Fruit fly (Drosophila melanogaster): ENCODE results near the gene Prx6a.

Gene Prx6a

DNA sequence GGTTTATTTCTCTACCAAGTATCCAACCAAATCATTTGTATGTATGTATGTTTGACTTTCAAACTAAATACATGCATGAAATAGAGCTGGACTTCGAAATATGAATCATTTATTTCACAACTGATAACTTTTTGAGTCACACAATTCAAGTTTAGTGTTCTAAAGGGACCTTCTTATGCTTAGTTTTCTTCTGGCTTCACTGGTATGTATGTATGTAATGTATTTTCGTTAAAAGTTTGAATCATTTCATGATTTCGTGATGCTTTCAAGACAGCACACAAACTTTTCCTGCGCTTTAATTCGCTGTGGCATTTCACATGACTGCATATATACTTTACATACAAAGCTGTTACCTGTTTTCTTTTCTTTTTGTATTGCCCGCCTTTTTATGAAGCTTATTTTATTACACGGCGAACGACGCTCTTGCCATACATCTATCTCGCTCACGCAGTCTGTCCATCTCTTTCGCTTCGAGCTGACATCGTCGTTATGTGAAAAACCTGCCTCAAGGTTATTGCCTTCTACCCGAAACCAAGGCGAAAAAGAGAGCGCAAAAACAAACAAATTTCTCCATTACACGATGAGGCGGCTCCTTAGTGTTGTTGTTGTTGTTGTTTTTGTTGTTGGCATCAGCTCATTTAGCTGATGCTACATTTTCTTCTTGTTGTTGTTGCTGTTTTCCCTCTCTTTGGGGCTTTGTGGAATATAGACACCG, 30.6 kb upstream of the Prx6a start:
- TF ChIP-seq toe (GFP tag; optimal IDR thresholded peaks at IDR 0.05) (no peak), CG1620 (GFP tag; optimal IDR thresholded peaks at IDR 0.05) (no peak), CG33017 (tag; optimal IDR thresholded peaks at IDR 0.05) (no peak), tj (GFP tag; optimal IDR thresholded peaks at IDR 0.05) (peak; percentile 99), CG11617 (GFP tag; optimal IDR thresholded peaks at IDR 0.05) (no peak), Mnt (GFP tag; optimal IDR thresholded peaks at IDR 0.05) (no peak)

DNA sequence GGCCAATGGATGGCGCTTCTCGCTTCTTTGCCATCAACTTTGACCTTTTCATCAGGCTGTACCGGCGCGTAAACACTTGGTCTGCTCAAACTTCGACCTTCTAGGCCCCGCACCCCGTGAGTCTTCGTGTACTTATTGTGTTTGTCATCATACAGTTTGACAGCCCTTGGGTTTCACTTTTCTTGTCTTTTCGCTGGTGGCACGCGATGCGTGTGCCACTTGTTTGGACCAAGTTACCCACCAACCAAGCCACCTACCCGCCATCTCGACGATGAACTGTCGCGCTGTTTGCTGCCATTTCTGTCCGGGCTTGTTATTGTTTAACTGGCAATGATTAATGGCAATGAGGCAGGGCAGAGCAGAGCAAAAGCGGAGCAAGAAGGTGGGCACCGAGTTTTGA, 29.7 kb upstream of the Prx6a start:
- TF ChIP-seq CG12768 (GFP tag; optimal IDR thresholded peaks at IDR 0.05), result no peak
- TF ChIP-seq tj (GFP tag; optimal IDR thresholded peaks at IDR 0.05), result no peak

- peak; percentile 64 for TF ChIP-seq cic (GFP tag; optimal IDR thresholded peaks at IDR 0.05)
- peak; percentile 2 for TF ChIP-seq CG7101 (tag; optimal IDR thresholded peaks at IDR 0.05)
- peak; percentile 57 for TF ChIP-seq CG12768 (GFP tag; optimal IDR thresholded peaks at IDR 0.05)
- TF ChIP-seq bab1 (GFP tag; optimal IDR thresholded peaks at IDR 0.05), result no peak
- TF ChIP-seq CG5204 (GFP tag; optimal IDR thresholded peaks at IDR 0.05), result no peak
- no peak for TF ChIP-seq kay (GFP tag; ENCODE audit: borderline replicate concordance)
- no peak for TF ChIP-seq Hr96 (GFP tag; optimal IDR thresholded peaks at IDR 0.05)
- peak; percentile 24 for TF ChIP-seq pad (GFP tag; optimal IDR thresholded peaks at IDR 0.05)
- no peak for TF ChIP-seq toe (GFP tag; optimal IDR thresholded peaks at IDR 0.05)
- TF ChIP-seq Clk (GFP tag; optimal IDR thresholded peaks at IDR 0.05), result no peak
- peak; percentile 23 for TF ChIP-seq CG11617 (GFP tag; optimal IDR thresholded peaks at IDR 0.05)
- TF ChIP-seq CG1620 (GFP tag; optimal IDR thresholded peaks at IDR 0.05), result no peak
- TF ChIP-seq CG7045 (GFP tag; optimal IDR thresholded peaks at IDR 0.05), result peak; percentile 26
- no peak for TF ChIP-seq cnc (optimal IDR thresholded peaks at IDR 0.05)
- peak; percentile 28 for TF ChIP-seq ovo (GFP tag; optimal IDR thresholded peaks at IDR 0.05)
- TF ChIP-seq tj (GFP tag; optimal IDR thresholded peaks at IDR 0.05), result peak; percentile 3
These were observed 28.1 kb upstream of the Prx6a start for dm6 chr2L:2906122-2906521.

DNA sequence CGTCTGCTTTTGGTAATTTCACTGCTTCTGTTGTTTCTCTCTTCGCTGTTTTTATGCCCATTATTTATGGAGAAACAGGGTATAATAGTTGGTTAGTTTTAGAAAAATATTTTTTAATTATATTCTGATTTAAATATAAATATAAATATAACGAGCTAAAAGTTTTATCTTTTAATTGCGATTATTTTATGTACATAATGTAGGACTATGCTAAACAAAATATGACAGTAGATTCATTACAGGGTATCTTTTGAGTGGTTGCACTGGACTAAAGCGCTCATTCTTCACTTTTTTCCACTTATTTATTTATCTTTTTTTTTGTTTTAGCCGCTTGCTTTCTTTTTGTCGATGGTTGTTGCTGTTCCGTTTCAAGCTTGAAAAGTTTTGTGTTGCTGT, 27.0 kb upstream of the Prx6a start:
- TF ChIP-seq Mnt (GFP tag; optimal IDR thresholded peaks at IDR 0.05), result no peak
- no peak for TF ChIP-seq CG11617 (GFP tag; optimal IDR thresholded peaks at IDR 0.05)
- peak; percentile 69 for TF ChIP-seq tj (GFP tag; optimal IDR thresholded peaks at IDR 0.05)
- no peak for TF ChIP-seq ovo (GFP tag; optimal IDR thresholded peaks at IDR 0.05)
- peak; percentile 42 for TF ChIP-seq CG33017 (tag; optimal IDR thresholded peaks at IDR 0.05)
- no peak for TF ChIP-seq CG5204 (GFP tag; optimal IDR thresholded peaks at IDR 0.05)
- no peak for TF ChIP-seq cnc (optimal IDR thresholded peaks at IDR 0.05)
- TF ChIP-seq CG14711 (tag; optimal IDR thresholded peaks at IDR 0.05), result peak; percentile 68
- TF ChIP-seq CG7101 (tag; optimal IDR thresholded peaks at IDR 0.05), result peak; percentile 65
- TF ChIP-seq kay (GFP tag; ENCODE audit: borderline replicate concordance), result no peak
- peak; percentile 92 for TF ChIP-seq bab1 (GFP tag; optimal IDR thresholded peaks at IDR 0.05)
- no peak for TF ChIP-seq pad (GFP tag; optimal IDR thresholded peaks at IDR 0.05)
- TF ChIP-seq toe (GFP tag; optimal IDR thresholded peaks at IDR 0.05), result no peak

DNA sequence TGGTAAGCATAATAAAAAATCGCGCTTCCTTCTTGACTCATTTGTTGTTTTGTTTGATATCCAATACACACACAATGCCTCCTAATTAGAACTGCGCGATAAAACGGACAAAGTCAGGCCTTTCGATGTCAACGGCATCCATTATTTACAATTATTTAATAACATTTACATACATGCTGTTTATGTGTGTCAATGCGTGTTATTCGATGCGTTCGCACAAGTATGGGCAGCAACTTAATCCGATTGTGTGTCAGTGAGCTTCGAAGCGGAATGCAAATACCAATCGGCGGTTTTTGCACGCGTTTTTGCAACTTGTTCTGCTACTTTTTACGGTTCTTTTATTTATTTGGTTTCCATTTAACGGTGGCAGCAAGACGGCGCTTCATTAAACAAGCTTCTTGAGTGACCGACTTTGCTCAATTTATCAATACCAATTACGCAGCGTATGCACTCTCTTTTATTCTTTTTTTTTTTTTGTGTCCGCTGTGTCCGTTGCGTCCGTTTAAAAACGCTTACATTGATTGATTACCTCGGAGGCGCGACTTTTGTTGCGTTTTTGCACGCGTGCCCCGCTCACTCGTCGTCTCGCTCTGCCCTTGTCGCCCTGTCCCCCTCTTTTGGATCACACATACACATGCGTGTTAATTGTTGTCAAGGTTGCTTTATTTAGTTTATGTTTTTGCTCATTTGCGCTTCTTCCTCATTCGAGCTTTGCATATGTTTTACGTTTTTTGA, 26.5 kb upstream of the Prx6a start:
- TF ChIP-seq CG11617 (GFP tag; optimal IDR thresholded peaks at IDR 0.05) (no peak), ovo (GFP tag; optimal IDR thresholded peaks at IDR 0.05) (peak; percentile 11), tj (GFP tag; optimal IDR thresholded peaks at IDR 0.05) (peak; percentile 93)

dm6 chr2L:2903649-2904048, 25.6 kb upstream of the Prx6a start:
- no peak for TF ChIP-seq tj (GFP tag; optimal IDR thresholded peaks at IDR 0.05)
- no peak for TF ChIP-seq CG7045 (GFP tag; optimal IDR thresholded peaks at IDR 0.05)
- TF ChIP-seq Mnt (GFP tag; optimal IDR thresholded peaks at IDR 0.05), result no peak
- TF ChIP-seq cnc (optimal IDR thresholded peaks at IDR 0.05), result no peak
- no peak for TF ChIP-seq CG14711 (tag; optimal IDR thresholded peaks at IDR 0.05)
- no peak for TF ChIP-seq Hr96 (GFP tag; optimal IDR thresholded peaks at IDR 0.05)
- no peak for TF ChIP-seq kay (GFP tag; ENCODE audit: borderline replicate concordance)
- TF ChIP-seq CG33017 (tag; optimal IDR thresholded peaks at IDR 0.05), result no peak
- no peak for TF ChIP-seq bab1 (GFP tag; optimal IDR thresholded peaks at IDR 0.05)
- no peak for TF ChIP-seq cic (GFP tag; optimal IDR thresholded peaks at IDR 0.05)
- no peak for TF ChIP-seq toe (GFP tag; optimal IDR thresholded peaks at IDR 0.05)
- TF ChIP-seq pad (GFP tag; optimal IDR thresholded peaks at IDR 0.05), result no peak
- TF ChIP-seq Clk (GFP tag; optimal IDR thresholded peaks at IDR 0.05), result no peak
- TF ChIP-seq CG12768 (GFP tag; optimal IDR thresholded peaks at IDR 0.05), result no peak

DNA sequence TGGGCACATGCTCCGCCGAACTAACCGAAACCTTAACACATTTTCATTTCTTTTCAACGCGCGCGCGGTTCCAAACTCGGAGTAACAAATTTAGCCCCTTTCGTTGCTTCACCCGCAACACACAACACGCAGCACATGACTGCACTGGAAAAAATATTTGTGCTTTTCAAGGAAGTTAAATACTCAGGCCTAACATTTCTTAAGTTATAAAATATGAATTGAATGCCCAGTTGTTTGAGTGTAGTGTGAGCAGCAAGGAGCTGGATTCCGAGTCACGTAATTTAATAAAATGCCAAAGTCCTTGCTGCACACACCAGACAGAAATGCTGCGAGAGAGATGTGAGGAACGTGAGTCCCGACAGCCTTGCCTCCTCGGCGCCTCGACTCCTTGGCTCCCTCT, 23.4 kb upstream of the Prx6a start:
- TF ChIP-seq pad (GFP tag; optimal IDR thresholded peaks at IDR 0.05) (no peak), Mnt (GFP tag; optimal IDR thresholded peaks at IDR 0.05) (no peak), CG7045 (GFP tag; optimal IDR thresholded peaks at IDR 0.05) (no peak), cic (GFP tag; optimal IDR thresholded peaks at IDR 0.05) (no peak), ovo (GFP tag; optimal IDR thresholded peaks at IDR 0.05) (no peak), bab1 (GFP tag; optimal IDR thresholded peaks at IDR 0.05) (no peak), tj (GFP tag; optimal IDR thresholded peaks at IDR 0.05) (no peak), CG12768 (GFP tag; optimal IDR thresholded peaks at IDR 0.05) (no peak), CG5204 (GFP tag; optimal IDR thresholded peaks at IDR 0.05) (no peak), Crg-1 (GFP tag; optimal IDR thresholded peaks at IDR 0.05) (no peak), CG14711 (tag; optimal IDR thresholded peaks at IDR 0.05) (no peak), Clk (GFP tag; optimal IDR thresholded peaks at IDR 0.05) (no peak), cnc (optimal IDR thresholded peaks at IDR 0.05) (no peak), CG7101 (tag; optimal IDR thresholded peaks at IDR 0.05) (no peak), Hr96 (GFP tag; optimal IDR thresholded peaks at IDR 0.05) (no peak), kay (GFP tag; ENCODE audit: borderline replicate concordance) (no peak), CG33017 (tag; optimal IDR thresholded peaks at IDR 0.05) (no peak), CG11617 (GFP tag; optimal IDR thresholded peaks at IDR 0.05) (no peak)
